Fruit fly (Drosophila melanogaster) whole organism, adult: ENCODE data around the gene be.

ENCODE experiments used
- CG11617 ChIP-seq: fragments of 200-800 bp; sonication (Bioruptor generic); optimal IDR thresholded peaks from 2 replicates; lab custom pipeline; 2017; ENCODE audit warnings: mild to moderate bottlenecking, missing biosample characterization, missing genetic modification reagents, missing genetic modification characterization
- CG12768 ChIP-seq: fragments of 200-800 bp; sonication (Bioruptor generic); optimal IDR thresholded peaks from 2 replicates; lab custom pipeline; 2017; ENCODE audit warnings: missing biosample characterization, missing genetic modification characterization, mild to moderate bottlenecking, moderate library complexity, missing genetic modification reagents
- CG14711 ChIP-seq: fragments of 200-800 bp; sonication (Bioruptor generic); optimal IDR thresholded peaks from 2 replicates; lab custom pipeline; 2018; ENCODE audit warnings: missing biosample characterization, mild to moderate bottlenecking, missing genetic modification characterization, moderate library complexity
- CG1620 ChIP-seq: fragments of 200-800 bp; sonication (Bioruptor generic); optimal IDR thresholded peaks from 2 replicates; lab custom pipeline; 2016; ENCODE audit warnings: missing biosample characterization, missing genetic modification characterization
- CG33017 ChIP-seq: fragments of 200-800 bp; sonication (Bioruptor generic); optimal IDR thresholded peaks from 2 replicates; lab custom pipeline; 2018; ENCODE audit warnings: missing biosample characterization, mild to moderate bottlenecking, missing genetic modification characterization, moderate library complexity
- CG5204 ChIP-seq: fragments of 200-800 bp; sonication (Bioruptor generic); optimal IDR thresholded peaks from 2 replicates; lab custom pipeline; 2016; ENCODE audit warnings: missing biosample characterization, missing genetic modification characterization
- CG7045 ChIP-seq: fragments of 200-800 bp; sonication (Bioruptor generic); optimal IDR thresholded peaks from 2 replicates; lab custom pipeline; 2017; ENCODE audit warnings: missing biosample characterization, mild to moderate bottlenecking, missing genetic modification characterization
- CG7101 ChIP-seq: fragments of 200-800 bp; sonication (Bioruptor generic); optimal IDR thresholded peaks from 2 replicates; lab custom pipeline; 2018; ENCODE audit warnings: missing biosample characterization, mild to moderate bottlenecking, missing genetic modification characterization, moderate library complexity
- Clk ChIP-seq: fragments of 200-800 bp; sonication (Bioruptor generic); optimal IDR thresholded peaks from 2 replicates; lab custom pipeline; 2017; ENCODE audit warnings: missing biosample characterization, missing genetic modification characterization
- Crg-1 ChIP-seq: fragments of 200-800 bp; sonication (Bioruptor generic); optimal IDR thresholded peaks from 2 replicates; lab custom pipeline; 2016; ENCODE audit warnings: missing biosample characterization, missing genetic modification characterization
- Mnt ChIP-seq: fragments of 200-800 bp; sonication (Bioruptor generic); optimal IDR thresholded peaks from 2 replicates; lab custom pipeline; 2016; ENCODE audit warnings: missing biosample characterization, mild to moderate bottlenecking, missing genetic modification characterization
- bab1 ChIP-seq: fragments of 200-800 bp; sonication (Bioruptor generic); optimal IDR thresholded peaks from 3 replicates; lab custom pipeline; 2019; ENCODE audit warnings: missing biosample characterization, mild to moderate bottlenecking, missing genetic modification characterization, moderate library complexity
- cic ChIP-seq: fragments of 200-800 bp; sonication (Bioruptor generic); optimal IDR thresholded peaks from 2 replicates; lab custom pipeline; 2017; ENCODE audit warnings: missing biosample characterization, mild to moderate bottlenecking, missing genetic modification characterization, moderate library complexity
- cnc ChIP-seq, 2 experiments: fragments of >200 bp; optimal IDR thresholded peaks; 2 replicates each; lab custom pipeline; 2017
- kay ChIP-seq: fragments of 200-800 bp; sonication (Bioruptor generic); peaks from one replicate; lab custom pipeline; 2016; ENCODE audit warnings: missing biosample characterization, missing genetic modification characterization, borderline replicate concordance
- ovo ChIP-seq: fragments of 200-800 bp; sonication (Bioruptor generic); optimal IDR thresholded peaks from 2 replicates; lab custom pipeline; 2016; ENCODE audit warnings: missing biosample characterization, missing genetic modification characterization
- pad ChIP-seq: fragments of 200-800 bp; sonication (Bioruptor generic); optimal IDR thresholded peaks from 3 replicates; lab custom pipeline; 2017; ENCODE audit warnings: missing biosample characterization, missing genetic modification characterization, mild to moderate bottlenecking, moderate library complexity, missing genetic modification reagents
- tj ChIP-seq: fragments of 200-800 bp; sonication (Bioruptor generic); optimal IDR thresholded peaks from 3 replicates; lab custom pipeline; 2017; ENCODE audit warnings: missing biosample characterization, mild to moderate bottlenecking, missing genetic modification characterization, moderate library complexity
- toe ChIP-seq: fragments of 200-800 bp; sonication (Bioruptor generic); optimal IDR thresholded peaks from 2 replicates; lab custom pipeline; 2016; ENCODE audit warnings: missing biosample characterization, missing genetic modification characterization

The be gene

DNA sequence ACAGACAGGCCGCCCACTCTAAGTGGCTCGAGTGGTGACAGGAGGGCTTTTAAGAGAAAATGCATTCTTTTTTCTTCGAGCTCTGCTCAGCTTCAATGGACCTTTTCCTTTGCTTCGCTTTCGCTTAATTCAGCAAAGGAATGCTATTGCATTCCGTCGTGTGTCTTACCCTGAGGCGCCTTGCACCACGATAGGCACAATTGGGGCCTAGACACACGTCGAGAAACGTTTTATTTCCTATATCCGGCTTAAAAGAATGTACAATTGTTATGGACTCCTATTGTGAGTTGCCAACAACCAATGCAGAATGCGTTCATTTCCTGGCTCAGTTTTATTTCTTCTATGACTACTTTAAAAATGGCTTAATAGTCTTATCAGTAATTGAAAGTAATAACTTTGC, 66.9 kb downstream of the be start:
- no peak for TF ChIP-seq CG7101 (tag; lab: Kevin White, UChicago)
- no peak for TF ChIP-seq cic (GFP tag; lab: Kevin White, UChicago)
- TF ChIP-seq Clk (GFP tag; lab: Kevin White, UChicago), result no peak
- no peak for TF ChIP-seq CG7045 (GFP tag; lab: Kevin White, UChicago)
- TF ChIP-seq toe (GFP tag; lab: Kevin White, UChicago), result no peak
- no peak for TF ChIP-seq CG5204
- no peak for TF ChIP-seq tj (GFP tag; lab: Kevin White, UChicago)
- no peak for TF ChIP-seq CG11617 (GFP tag; lab: Kevin White, UChicago)
- no peak for TF ChIP-seq Mnt
- no peak for TF ChIP-seq pad (GFP tag; lab: Kevin White, UChicago)
- TF ChIP-seq ovo, result no peak
- no peak for TF ChIP-seq CG12768
- no peak for TF ChIP-seq CG1620 (GFP tag; lab: Kevin White, UChicago)
- TF ChIP-seq CG33017 (tag; lab: Kevin White, UChicago), result no peak
- TF ChIP-seq bab1, result no peak
- TF ChIP-seq kay, result no peak
- no peak for TF ChIP-seq cnc (optimal IDR thresholded peaks at IDR 0.05; lab: Kevin White, UChicago)
- no peak for TF ChIP-seq Crg-1 (GFP tag; lab: Kevin White, UChicago)
- no peak for TF ChIP-seq CG14711
